Worm (Caenorhabditis elegans) whole organism, young adult: ENCODE measurements around the gene F46G11.2.

Source experiments
- Y56A3A.18 ChIP-seq: fragments of 200-800 bp; sonication (Bioruptor generic); IDR thresholded peaks from 2 replicates; pipeline ENCODE4 v1.3.6; 2022; ENCODE audit warnings: missing genetic modification reagents, missing genetic modification characterization, missing compliant biosample characterization
- ceh-27 ChIP-seq: fragments of 200-800 bp; sonication (Bioruptor generic); optimal IDR thresholded peaks from 2 replicates; lab custom pipeline; 2018; ENCODE audit warnings: mild to moderate bottlenecking, missing genetic modification characterization, moderate library complexity, missing compliant biosample characterization
- ceh-91 ChIP-seq: fragments of 200-800 bp; sonication (Bioruptor generic); IDR thresholded peaks from 2 replicates; pipeline ENCODE4 v1.3.6; 2022; ENCODE audit warnings: missing genetic modification reagents, missing genetic modification characterization, missing compliant biosample characterization
- egl-18 ChIP-seq: fragments of 200-800 bp; sonication (Bioruptor generic); IDR thresholded peaks from 2 replicates; pipeline ENCODE4 v1.3.6; 2022; ENCODE audit warnings: missing genetic modification reagents, missing genetic modification characterization, missing compliant biosample characterization
- ets-4 ChIP-seq: fragments of 200-800 bp; sonication (Bioruptor generic); optimal IDR thresholded peaks from 2 replicates; lab custom pipeline; 2018; ENCODE audit warnings: mild to moderate bottlenecking, missing genetic modification characterization, missing compliant biosample characterization
- fkh-3 ChIP-seq: sonication (generic microtip); optimal IDR thresholded peaks from 2 replicates; lab custom pipeline; 2016; ENCODE audit warnings: mild to moderate bottlenecking, missing genetic modification characterization, missing compliant biosample characterization
- snpc-4 ChIP-seq, 5 experiments: fragments of 150-350 bp in 1 of 5; sonication (generic microtip) in 4 of 5; optimal IDR thresholded peaks; 2 replicates each; lab custom pipeline; 2014 to 2018; ENCODE audit warnings: missing genetic modification characterization in 5 of 5, missing biosample characterization in 3 of 5, antibody characterized with exemption in 2 of 5, mild to moderate bottlenecking in 2 of 5, missing compliant biosample characterization in 2 of 5, missing genotype in 2 of 5, moderate library complexity in 2 of 5, missing genetic modification reagents in 1 of 5
- ztf-25 ChIP-seq: fragments of 200-800 bp; sonication (Bioruptor generic); IDR thresholded peaks from 2 replicates; pipeline ENCODE4 v1.3.6; 2022; ENCODE audit warnings: missing genetic modification reagents, missing genetic modification characterization, missing compliant biosample characterization

DNA sequence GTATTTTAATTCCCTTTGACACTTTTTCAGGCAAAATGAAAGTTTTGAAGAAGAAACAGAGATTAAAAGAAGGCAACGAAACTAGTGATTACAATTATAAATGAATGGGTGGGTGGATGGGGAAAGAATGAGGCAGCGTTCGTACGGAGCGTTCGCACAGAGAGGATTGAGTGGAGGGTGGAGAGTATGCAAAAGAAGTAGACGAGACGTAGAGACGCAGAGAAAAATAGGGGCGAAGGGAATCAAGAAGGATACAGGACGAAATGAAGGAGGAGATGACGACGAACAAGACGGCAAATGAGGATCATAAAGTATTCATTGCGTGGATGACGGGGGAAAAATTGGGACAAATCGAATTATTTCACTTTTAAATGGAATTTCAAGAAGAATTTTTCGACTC, 23.2 kb upstream of the F46G11.2 start:
- TF ChIP-seq snpc-4 (GFP tag; optimal IDR thresholded peaks at IDR 0.05; lab: Kevin White, UChicago) (no peak), snpc-4 (tag; optimal IDR thresholded peaks at IDR 0.05; lab: Kevin White, UChicago) (no peak), ceh-27 (GFP tag; lab: Kevin White, UChicago) (no peak), ets-4 (no peak), Y56A3A.18 (GFP tag; lab: Robert Waterston, UW) (no peak), ztf-25 (GFP tag; lab: Robert Waterston, UW) (no peak), ceh-91 (GFP tag; lab: Robert Waterston, UW) (no peak), fkh-3 (no peak), egl-18 (no peak)
